Fruit fly (Drosophila melanogaster) whole organism, prepupa: Measurements from ENCODE around the gene NC2beta.

Source experiments
- CG31627 ChIP-seq: fragments of 200-800 bp; sonication (Bioruptor generic); optimal IDR thresholded peaks from 3 replicates; lab custom pipeline; 2016; ENCODE audit warnings: missing biosample characterization, missing genetic modification characterization
- CG9139 ChIP-seq: fragments of 200-800 bp; sonication (Bioruptor generic); optimal IDR thresholded peaks from 3 replicates; lab custom pipeline; 2017; ENCODE audit warnings: missing biosample characterization, mild to moderate bottlenecking, missing genetic modification characterization
- Ets96B ChIP-seq: fragments of 200-800 bp; optimal IDR thresholded peaks from 2 replicates; lab custom pipeline; 2019; ENCODE audit warnings: missing biosample characterization, mild to moderate bottlenecking, missing genetic modification characterization, moderate library complexity
- pdm3 ChIP-seq: fragments of 200-800 bp; sonication (Bioruptor generic); optimal IDR thresholded peaks from 3 replicates; lab custom pipeline; 2016; ENCODE audit warnings: missing biosample characterization, missing genetic modification characterization

DNA sequence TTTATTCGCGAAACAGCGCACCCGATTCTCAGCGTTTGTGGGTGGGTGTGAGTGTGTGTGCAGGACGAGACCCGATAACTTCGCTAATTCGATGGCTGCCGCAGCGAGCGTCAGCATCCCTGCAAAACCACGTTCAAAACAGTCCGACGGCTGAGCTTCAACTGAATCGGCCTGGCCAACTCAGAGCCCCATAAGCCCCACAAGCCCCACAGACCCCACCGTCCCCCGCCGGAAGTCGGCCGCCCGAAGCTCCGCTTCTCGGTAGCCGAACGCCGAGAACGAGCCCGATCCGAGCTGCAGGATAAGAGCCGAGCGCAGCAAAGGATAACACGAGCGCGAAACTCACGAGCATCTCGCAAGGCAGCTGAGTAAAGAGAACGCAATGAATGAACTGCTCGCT, 35.5 kb upstream of the NC2beta start, which contains the start of gene side-II:
- TF ChIP-seq CG9139 (no peak), pdm3 (GFP tag; lab: Kevin White, UChicago) (no peak), Ets96B (tag; lab: Kevin White, UChicago) (no peak), CG31627 (GFP tag; lab: Kevin White, UChicago) (no peak)
